Fruit fly (Drosophila melanogaster) whole organism, embryonic: Measurements from ENCODE around the gene Mst77F.

Experiments
- Bgb ChIP-seq: fragments of 200-800 bp; sonication (Bioruptor generic); IDR thresholded peaks from 2 replicates; pipeline ENCODE4 v1.3.6; 2022; ENCODE audit warnings: missing biosample characterization, missing genetic modification characterization; ENCODE audit not compliant: partially characterized antibody
- CG11696 ChIP-seq: fragments of 200-800 bp; sonication (Bioruptor generic); IDR thresholded peaks from 2 replicates; pipeline ENCODE4 v1.3.6; 2022; ENCODE audit warnings: missing biosample characterization, missing genetic modification characterization
- CG12104 ChIP-seq: fragments of 200-800 bp; sonication (Bioruptor generic); optimal IDR thresholded peaks from 3 replicates; lab custom pipeline; 2016; ENCODE audit warnings: missing biosample characterization, missing genetic modification characterization
- CG12155 ChIP-seq: fragments of 200-800 bp; sonication (Bioruptor generic); optimal IDR thresholded peaks from 3 replicates; lab custom pipeline; 2016; ENCODE audit warnings: missing biosample characterization, missing genetic modification characterization
- CG12659 ChIP-seq: fragments of 200-800 bp; sonication (Bioruptor generic); optimal IDR thresholded peaks from 3 replicates; lab custom pipeline; 2017; ENCODE audit warnings: mild to moderate bottlenecking, missing biosample characterization, missing genetic modification reagents, missing genetic modification characterization
- CG15514 ChIP-seq: fragments of 200-800 bp; sonication (Bioruptor generic); optimal IDR thresholded peaks from 3 replicates; lab custom pipeline; 2017; ENCODE audit warnings: missing biosample characterization, missing genetic modification characterization, mild to moderate bottlenecking, moderate library complexity, missing genetic modification reagents
- CG16779 ChIP-seq: fragments of 200-800 bp; sonication (Bioruptor generic); IDR thresholded peaks from 2 replicates; pipeline ENCODE4 v1.3.6; 2022; ENCODE audit warnings: missing biosample characterization, missing genetic modification characterization
- CG17186 ChIP-seq: fragments of 200-800 bp; sonication (Bioruptor generic); optimal IDR thresholded peaks from 3 replicates; lab custom pipeline; 2017; ENCODE audit warnings: missing biosample characterization, missing genetic modification reagents, missing genetic modification characterization
- CG17612 ChIP-seq: fragments of 200-800 bp; sonication (Bioruptor generic); IDR thresholded peaks from 2 replicates; pipeline ENCODE4 v1.3.6; 2022; ENCODE audit warnings: missing biosample characterization, missing genetic modification characterization
- CG17829 ChIP-seq: fragments of 200-800 bp; optimal IDR thresholded peaks from 2 replicates; lab custom pipeline; 2019; ENCODE audit warnings: missing biosample characterization, mild to moderate bottlenecking, missing genetic modification characterization, moderate library complexity
- CG2120 ChIP-seq: fragments of 200-800 bp; sonication (Bioruptor generic); optimal IDR thresholded peaks from 3 replicates; lab custom pipeline; 2016; ENCODE audit warnings: missing biosample characterization, missing genetic modification characterization
- CG32772 ChIP-seq: fragments of 200-800 bp; sonication (Bioruptor generic); IDR thresholded peaks from 2 replicates; pipeline ENCODE4 v1.3.6; 2022; ENCODE audit warnings: missing biosample characterization, missing genetic modification characterization
- CG3407 ChIP-seq: fragments of 200-800 bp; sonication (Bioruptor generic); optimal IDR thresholded peaks from 2 replicates; lab custom pipeline; 2018; ENCODE audit warnings: missing biosample characterization, mild to moderate bottlenecking, missing genetic modification characterization
- CG4328 ChIP-seq: fragments of 200-800 bp; sonication (Bioruptor generic); optimal IDR thresholded peaks from 3 replicates; lab custom pipeline; 2017; ENCODE audit warnings: missing biosample characterization, missing genetic modification reagents, missing genetic modification characterization
- CG4617 ChIP-seq: fragments of 200-800 bp; sonication (Bioruptor generic); optimal IDR thresholded peaks from 3 replicates; lab custom pipeline; 2016; ENCODE audit warnings: missing biosample characterization, missing genetic modification characterization, borderline replicate concordance
- CG4707 ChIP-seq: fragments of 200-800 bp; sonication (Bioruptor generic); optimal IDR thresholded peaks from 2 replicates; lab custom pipeline; 2018; ENCODE audit warnings: missing biosample characterization, mild to moderate bottlenecking, missing genetic modification characterization, moderate library complexity
- CG6683 ChIP-seq: fragments of 200-800 bp; sonication (Bioruptor generic); optimal IDR thresholded peaks from 2 replicates; lab custom pipeline; 2017; ENCODE audit warnings: missing biosample characterization, mild to moderate bottlenecking, missing genetic modification characterization, missing genetic modification reagents
- CG8290 ChIP-seq, 3 experiments: fragments of 200-800 bp; sonication (Bioruptor generic); optimal IDR thresholded peaks; 2 replicates each; lab custom pipeline; 2016 to 2019; ENCODE audit warnings: missing biosample characterization in 3 of 3, missing genetic modification characterization in 3 of 3, mild to moderate bottlenecking in 2 of 3, moderate library complexity in 1 of 3
- CTCF ChIP-seq: fragments of 200-800 bp; sonication (Bioruptor generic); optimal IDR thresholded peaks from 2 replicates; lab custom pipeline; 2017; ENCODE audit warnings: missing biosample characterization, mild to moderate bottlenecking, missing genetic modification characterization, moderate library complexity
- Chrac-16 ChIP-seq: fragments of 200-800 bp; sonication (Bioruptor generic); optimal IDR thresholded peaks from 3 replicates; lab custom pipeline; 2016; ENCODE audit warnings: missing biosample characterization, missing genetic modification characterization
- CoRest ChIP-seq: fragments of 200-800 bp; sonication (Bioruptor generic); optimal IDR thresholded peaks from 3 replicates; lab custom pipeline; 2018; ENCODE audit warnings: missing biosample characterization, mild to moderate bottlenecking, missing genetic modification characterization, moderate library complexity
- Dek ChIP-seq: fragments of 200-800 bp; sonication (Bioruptor generic); optimal IDR thresholded peaks from 3 replicates; lab custom pipeline; 2019; ENCODE audit warnings: missing biosample characterization, mild to moderate bottlenecking, missing genetic modification characterization, moderate library complexity
- Dll ChIP-seq: fragments of 200-800 bp; sonication (Bioruptor generic); IDR thresholded peaks from 4 replicates; pipeline ENCODE4 v1.3.6; 2022; ENCODE audit warnings: missing biosample characterization, missing genetic modification characterization; ENCODE audit not compliant: partially characterized antibody
- Dp ChIP-seq: fragments of 200-800 bp; sonication (Bioruptor generic); optimal IDR thresholded peaks from 2 replicates; lab custom pipeline; 2018; ENCODE audit warnings: missing biosample characterization, mild to moderate bottlenecking, missing genetic modification characterization, moderate library complexity
- Dref ChIP-seq: fragments of 200-800 bp; sonication (Bioruptor generic); IDR thresholded peaks from 2 replicates; pipeline ENCODE4 v1.3.6; 2022; ENCODE audit warnings: missing biosample characterization, missing genetic modification characterization
- Fer1 ChIP-seq: fragments of 200-800 bp; sonication (Bioruptor generic); optimal IDR thresholded peaks from 2 replicates; lab custom pipeline; 2017; ENCODE audit warnings: missing biosample characterization, mild to moderate bottlenecking, missing genetic modification characterization
- Myb ChIP-seq: fragments of 200-800 bp; sonication (Bioruptor generic); optimal IDR thresholded peaks from 2 replicates; lab custom pipeline; 2016; ENCODE audit warnings: missing biosample characterization, missing genetic modification characterization
- NK7.1 ChIP-seq: fragments of 200-800 bp; sonication (Bioruptor generic); optimal IDR thresholded peaks from 3 replicates; lab custom pipeline; 2016; ENCODE audit warnings: missing biosample characterization, missing genetic modification characterization
- Sry-δ ChIP-seq: fragments of 200-800 bp; sonication (Bioruptor generic); optimal IDR thresholded peaks from 2 replicates; lab custom pipeline; 2016; ENCODE audit warnings: missing biosample characterization, missing genetic modification characterization
- Stat92E ChIP-seq, 3 experiments: fragments of >200 bp in 2 of 3; fragments of 200-800 bp in 1 of 3; sonication (Bioruptor generic) in 1 of 3; optimal IDR thresholded peaks; 2 replicates each; lab custom pipeline; 2017 to 2019; ENCODE audit warnings: missing biosample characterization in 3 of 3, missing genetic modification characterization in 3 of 3, mild to moderate bottlenecking in 1 of 3, moderate library complexity in 1 of 3
- Vsx1 ChIP-seq: fragments of 200-800 bp; sonication (Bioruptor generic); optimal IDR thresholded peaks from 2 replicates; lab custom pipeline; 2017; ENCODE audit warnings: missing biosample characterization, mild to moderate bottlenecking, missing genetic modification characterization, missing genetic modification reagents
- Xbp1 ChIP-seq: fragments of 200-800 bp; sonication (Bioruptor generic); optimal IDR thresholded peaks from 3 replicates; lab custom pipeline; 2016; ENCODE audit warnings: missing biosample characterization, mild to moderate bottlenecking, missing genetic modification characterization
- ash1 ChIP-seq: fragments of 200-800 bp; sonication (Bioruptor generic); optimal IDR thresholded peaks from 2 replicates; lab custom pipeline; 2018; ENCODE audit warnings: missing biosample characterization, mild to moderate bottlenecking, missing genetic modification characterization
- bbx ChIP-seq: fragments of 200-800 bp; sonication (Bioruptor generic); IDR thresholded peaks from 2 replicates; pipeline ENCODE4 v1.3.6; 2022; ENCODE audit warnings: missing biosample characterization, missing genetic modification characterization; ENCODE audit not compliant: partially characterized antibody
- cg ChIP-seq: fragments of 200-800 bp; sonication (Bioruptor generic); optimal IDR thresholded peaks from 3 replicates; lab custom pipeline; 2019; ENCODE audit warnings: missing biosample characterization, mild to moderate bottlenecking, missing genetic modification characterization, moderate library complexity
- dm ChIP-seq: fragments of 200-800 bp; sonication (Bioruptor generic); optimal IDR thresholded peaks from 3 replicates; lab custom pipeline; 2016; ENCODE audit warnings: missing biosample characterization, missing genetic modification characterization
- ewg ChIP-seq: fragments of 200-800 bp; sonication (Bioruptor generic); optimal IDR thresholded peaks from 3 replicates; lab custom pipeline; 2017; ENCODE audit warnings: mild to moderate bottlenecking, missing biosample characterization, missing genetic modification reagents, missing genetic modification characterization
- grau ChIP-seq: fragments of 200-800 bp; optimal IDR thresholded peaks from 3 replicates; lab custom pipeline; 2019; ENCODE audit warnings: missing biosample characterization, mild to moderate bottlenecking, missing genetic modification characterization, moderate library complexity
- hbn ChIP-seq: fragments of 200-800 bp; sonication (Bioruptor generic); IDR thresholded peaks from 2 replicates; pipeline ENCODE4 v1.3.6; 2022; ENCODE audit warnings: missing biosample characterization, missing genetic modification characterization; ENCODE audit not compliant: partially characterized antibody
- nmo ChIP-seq: fragments of 200-800 bp; sonication (Bioruptor generic); optimal IDR thresholded peaks from 2 replicates; lab custom pipeline; 2018; ENCODE audit warnings: missing biosample characterization, mild to moderate bottlenecking, missing genetic modification characterization, moderate library complexity
- oc ChIP-seq: fragments of 200-800 bp; sonication (Bioruptor generic); optimal IDR thresholded peaks from 2 replicates; lab custom pipeline; 2018; ENCODE audit warnings: missing biosample characterization, mild to moderate bottlenecking, missing genetic modification characterization, moderate library complexity
- sim ChIP-seq: fragments of 200-800 bp; sonication (Bioruptor generic); IDR thresholded peaks from 2 replicates; pipeline ENCODE4 v1.3.6; 2022; ENCODE audit warnings: missing biosample characterization, missing genetic modification characterization
- sna ChIP-seq: fragments of 200-800 bp; sonication (Bioruptor generic); IDR thresholded peaks from 2 replicates; pipeline ENCODE4 v1.3.6; 2022; ENCODE audit warnings: missing biosample characterization, missing genetic modification characterization; ENCODE audit not compliant: partially characterized antibody
- trem ChIP-seq: fragments of 200-800 bp; optimal IDR thresholded peaks from 3 replicates; lab custom pipeline; 2019; ENCODE audit warnings: missing biosample characterization, mild to moderate bottlenecking, missing genetic modification characterization, moderate library complexity
- zfh1 ChIP-seq: fragments of 200-800 bp; sonication (Bioruptor generic); IDR thresholded peaks from 3 replicates; pipeline ENCODE4 v1.3.6; 2022; ENCODE audit warnings: missing biosample characterization, missing genetic modification characterization

Mst77F gene

DNA sequence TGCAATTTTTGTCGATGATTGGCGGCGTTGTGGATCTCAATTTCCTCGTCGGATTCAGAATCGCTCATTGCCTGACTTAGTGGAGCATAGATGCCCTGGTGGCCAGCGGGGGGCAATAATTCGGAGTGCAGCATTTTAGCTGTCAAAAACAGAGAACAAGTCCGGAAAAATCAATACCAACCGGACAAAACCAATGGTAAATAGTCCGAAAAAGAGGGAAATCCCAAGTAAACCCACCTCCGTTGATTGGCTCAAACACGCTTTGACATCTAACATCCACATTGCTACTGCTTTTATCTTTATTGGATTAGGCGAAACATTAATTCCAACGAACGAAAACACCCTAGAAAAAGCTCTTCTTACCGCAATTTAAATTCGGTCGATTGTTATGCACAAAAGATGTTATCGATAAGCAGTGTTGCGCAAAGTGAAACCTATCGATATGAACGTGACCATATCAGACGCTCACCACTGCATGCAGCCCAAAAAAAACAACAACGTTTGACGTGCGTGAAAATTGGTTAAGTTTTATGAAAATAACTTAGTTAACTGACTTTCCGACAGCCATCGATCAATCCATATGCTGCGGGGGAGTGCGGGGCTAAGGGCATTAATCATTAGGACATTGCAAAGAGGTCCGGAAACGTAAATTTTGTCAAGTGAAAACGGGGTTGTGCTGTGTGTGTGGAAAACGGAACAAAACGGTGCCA lies 2.0 kb downstream of the Mst77F start, which contains the start of the genes CG3618 and Pka-R1 (continued):
- TF ChIP-seq CG16779 (no peak), Sry-δ (GFP tag; lab: Kevin White, UChicago) (peak; percentile 93), NK7.1 (GFP tag; lab: Kevin White, UChicago) (no peak), Fer1 (GFP tag; lab: Kevin White, UChicago) (peak; percentile 21), CG17612 (GFP tag; lab: Robert Waterston, UW) (no peak), CG15514 (peak; percentile 50), Vsx1 (GFP tag; lab: Kevin White, UChicago) (no peak), Xbp1 (GFP tag; lab: Kevin White, UChicago) (peak; percentile 12), grau (tag; lab: Kevin White, UChicago) (no peak), CG17186 (peak; percentile 96), nmo (GFP tag; lab: Kevin White, UChicago) (peak; percentile 3), ewg (GFP tag; lab: Kevin White, UChicago) (peak; percentile 1), CG3407 (GFP tag; lab: Kevin White, UChicago) (no peak), trem (peak; percentile 53), CG12659 (GFP tag; lab: Kevin White, UChicago) (peak; percentile 62), CG4328 (GFP tag; lab: Kevin White, UChicago) (no peak), ash1 (GFP tag; lab: Kevin White, UChicago) (no peak), dm (GFP tag; lab: Kevin White, UChicago) (peak; percentile 53), Stat92E (GFP tag; optimal IDR thresholded peaks at IDR 0.05; lab: Kevin White, UChicago) (peak in 1 of 3 experiments; percentile 24), cg (GFP tag; lab: Kevin White, UChicago) (peak; percentile 35), CG4707 (GFP tag; lab: Kevin White, UChicago) (no peak), zfh1 (no peak), Myb (GFP tag; lab: Kevin White, UChicago) (peak; percentile 71), Dek (tag; lab: Kevin White, UChicago) (no peak), oc (no peak), CG6683 (GFP tag; lab: Kevin White, UChicago) (no peak), CTCF (peak; percentile 58)
- TF ChIP-seq, all 482 proteins: peak for 43

- TF ChIP-seq CG4617 (GFP tag; lab: Kevin White, UChicago) (peak; percentile 71), CG17829 (peak; percentile 31), nmo (GFP tag; lab: Kevin White, UChicago) (peak; percentile 62), sim (GFP tag; lab: Robert Waterston, UW) (no peak), hbn (GFP tag; lab: Robert Waterston, UW) (peak; percentile 59), CG8290 (GFP tag; optimal IDR thresholded peaks at IDR 0.05; lab: Kevin White, UChicago) (peak; percentile 3), CG8290 (tag; optimal IDR thresholded peaks at IDR 0.05; lab: Kevin White, UChicago) (no peak), CG32772 (GFP tag; lab: Robert Waterston, UW) (peak; percentile 44; the same call in 1 of the 2 replicates), Bgb (GFP tag; lab: Robert Waterston, UW) (peak; percentile 41; the same call in 1 of the 2 replicates), Sry-δ (GFP tag; lab: Kevin White, UChicago) (peak; percentile 80), CG12104 (peak; percentile 39), Dp (peak; percentile 35), Dll (GFP tag; lab: Robert Waterston, UW) (peak; percentile 77), Chrac-16 (no peak), CG12155 (GFP tag; lab: Kevin White, UChicago) (peak; percentile 8), sna (GFP tag; lab: Robert Waterston, UW) (peak; percentile 44; the same call in 1 of the 2 replicates), CG2120 (peak; percentile 36), Dref (peak; percentile 65), bbx (GFP tag; lab: Robert Waterston, UW) (peak; percentile 44), CG15514 (peak; percentile 22), CG11696 (GFP tag; lab: Robert Waterston, UW) (no peak), CoRest (tag; lab: Kevin White, UChicago) (peak; percentile 53)
Observed at dm6 chr3L:20809088-20809999, 8.5 kb downstream of the Mst77F start, which contains the start of the genes CG3634 and HIPP1. Gene CG3634, minus strand, starts transcription at chr3L:20809272. Gene HIPP1, plus strand, starts transcription at chr3L:20809669.
